Worm (Caenorhabditis elegans) whole organism, early embryonic: ENCODE data around the gene K08F9.3.

Source experiments
- B0310.2 ChIP-seq: sonication (generic microtip); optimal IDR thresholded peaks from 2 replicates; lab custom pipeline; 2016; ENCODE audit warnings: mild to moderate bottlenecking, missing genetic modification characterization, missing compliant biosample characterization
- F13C5.2 ChIP-seq: sonication (generic microtip); optimal IDR thresholded peaks from 2 replicates; lab custom pipeline; 2017; ENCODE audit warnings: mild to moderate bottlenecking, missing genetic modification characterization, inconsistent platforms, missing compliant biosample characterization
- aly-1 ChIP-seq: sonication (generic microtip); optimal IDR thresholded peaks from 2 replicates; lab custom pipeline; 2016; ENCODE audit warnings: missing genetic modification characterization, missing compliant biosample characterization
- ama-1 ChIP-seq: fragments of 150-350 bp; optimal IDR thresholded peaks from 2 replicates; lab custom pipeline; 2014
- ceh-13 ChIP-seq: fragments of 200-800 bp; sonication (Bioruptor generic); optimal IDR thresholded peaks from 2 replicates; lab custom pipeline; 2018; ENCODE audit warnings: mild to moderate bottlenecking, missing genetic modification characterization, missing compliant biosample characterization
- ceh-36 ChIP-seq: sonication (generic microtip); optimal IDR thresholded peaks from 2 replicates; lab custom pipeline; 2016; ENCODE audit warnings: missing genetic modification characterization, inconsistent platforms, missing compliant biosample characterization
- ets-7 ChIP-seq: sonication (generic microtip); optimal IDR thresholded peaks from 2 replicates; lab custom pipeline; 2016; ENCODE audit warnings: missing genotype, missing genetic modification characterization, missing compliant biosample characterization
- flt-1 ChIP-seq: fragments of 200-800 bp; sonication (Bioruptor generic); IDR thresholded peaks from 2 replicates; pipeline ENCODE4 v1.3.6; 2022; ENCODE audit warnings: missing genetic modification characterization, missing compliant biosample characterization
- hmbx-1 ChIP-seq: sonication (generic microtip); optimal IDR thresholded peaks from 2 replicates; lab custom pipeline; 2016; ENCODE audit warnings: mild to moderate bottlenecking, missing genetic modification characterization, missing compliant biosample characterization
- hmg-4 ChIP-seq: fragments of 200-800 bp; sonication (Bioruptor generic); optimal IDR thresholded peaks from 2 replicates; lab custom pipeline; 2018; ENCODE audit warnings: mild to moderate bottlenecking, missing genetic modification characterization, missing compliant biosample characterization
- hnd-1 ChIP-seq: sonication (generic microtip); optimal IDR thresholded peaks from 2 replicates; lab custom pipeline; 2016; ENCODE audit warnings: missing genetic modification characterization, missing compliant biosample characterization
- pes-1 ChIP-seq: fragments of 200-800 bp; sonication (Bioruptor generic); IDR thresholded peaks from 2 replicates; pipeline ENCODE4 v1.3.6; 2022; ENCODE audit warnings: missing genetic modification reagents, missing genetic modification characterization, missing compliant biosample characterization
- scrt-1 ChIP-seq: fragments of 200-800 bp; sonication (Bioruptor generic); IDR thresholded peaks from 2 replicates; pipeline ENCODE4 v1.3.6; 2022; ENCODE audit warnings: missing genetic modification characterization, missing compliant biosample characterization
- sea-1 ChIP-seq: fragments of 200-800 bp; sonication (Bioruptor generic); conservative IDR thresholded peaks from 2 replicates; pipeline ENCODE4 v1.3.6; 2022; ENCODE audit warnings: missing genetic modification characterization, missing compliant biosample characterization
- tbx-11 ChIP-seq: fragments of 200-800 bp; sonication (Bioruptor generic); IDR thresholded peaks from 2 replicates; pipeline ENCODE4 v1.3.6; 2022; ENCODE audit warnings: missing genetic modification characterization, missing compliant biosample characterization
- tbx-37 ChIP-seq: fragments of 200-800 bp; sonication (Bioruptor generic); conservative IDR thresholded peaks from 2 replicates; pipeline ENCODE4 v1.3.6; 2022; ENCODE audit warnings: missing genetic modification reagents, missing genetic modification characterization, missing compliant biosample characterization
- tra-4 ChIP-seq: sonication (generic microtip); optimal IDR thresholded peaks from 2 replicates; lab custom pipeline; 2017; ENCODE audit warnings: missing genetic modification characterization, missing compliant biosample characterization

Gene K08F9.3

DNA sequence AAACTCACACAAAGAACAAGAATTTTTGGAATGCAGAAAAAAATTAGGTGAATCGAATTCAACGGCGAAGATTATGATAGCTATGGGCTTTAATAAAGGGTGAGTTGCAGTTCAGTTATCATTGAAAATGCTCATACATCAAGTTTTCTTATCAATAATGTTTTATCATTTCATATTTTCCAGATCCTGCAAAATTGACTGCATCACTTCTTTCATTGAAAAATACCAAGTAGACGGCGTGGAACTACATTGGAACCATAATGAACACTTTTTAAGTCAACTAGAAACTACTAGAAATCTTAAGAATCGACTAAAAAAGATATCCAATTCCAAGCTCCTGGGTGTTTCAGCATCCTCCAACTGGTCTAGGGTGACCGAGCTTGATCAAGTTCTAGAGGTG lies 2.9 kb downstream of the K08F9.3 start, which contains the start of gene K08F9.1:
TSS of gene K08F9.1 (minus strand) at position 101 of the 400 bp plus-strand sequence.
- no peak for TF ChIP-seq B0310.2
- no peak for TF ChIP-seq sea-1 (GFP tag; lab: Robert Waterston, UW)
- no peak for TF ChIP-seq ceh-13 (GFP tag; lab: Kevin White, UChicago)
- no peak for TF ChIP-seq hmbx-1 (tag; lab: Kevin White, UChicago)
- TF ChIP-seq tra-4 (tag; lab: Kevin White, UChicago): no peak
- TF ChIP-seq ceh-36: no peak
- TF ChIP-seq hmg-4 (GFP tag; lab: Kevin White, UChicago): no peak
- TF ChIP-seq hnd-1 (tag; lab: Kevin White, UChicago): no peak
- no peak for TF ChIP-seq flt-1 (GFP tag; lab: Robert Waterston, UW)
- TF ChIP-seq tbx-37: no peak
- no peak for TF ChIP-seq scrt-1 (GFP tag; lab: Robert Waterston, UW)
- no peak for TF ChIP-seq aly-1 (tag; lab: Kevin White, UChicago)
- TF ChIP-seq F13C5.2 (tag; lab: Kevin White, UChicago): no peak
- TF ChIP-seq ets-7 (tag; lab: Kevin White, UChicago): no peak
- TF ChIP-seq tbx-11 (GFP tag; lab: Robert Waterston, UW): no peak
- TF ChIP-seq pes-1 (GFP tag; lab: Robert Waterston, UW): no peak
- TF ChIP-seq ama-1 (lab: Kevin White, UChicago): no peak

DNA sequence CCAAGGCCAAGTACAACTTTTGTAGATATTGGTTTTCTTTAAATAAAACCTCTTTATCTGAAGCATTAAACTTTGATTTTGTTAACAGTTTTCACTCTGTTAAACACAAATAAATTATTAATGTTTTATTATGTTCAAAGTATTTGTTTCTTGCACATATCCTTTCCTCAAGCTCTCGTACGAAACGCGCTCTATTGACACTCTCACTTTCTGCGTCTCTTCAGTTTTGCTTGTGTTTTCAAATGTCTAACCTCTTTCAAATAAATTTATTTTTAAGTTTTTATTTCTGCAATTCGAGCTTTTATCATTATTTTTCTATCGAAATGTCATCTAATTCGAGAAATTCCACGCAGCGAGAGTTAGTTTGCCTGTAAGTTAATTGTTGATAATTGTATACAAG lies 3.5 kb downstream of the K08F9.3 start, which contains the start of gene K08F9.4:
TSS of gene K08F9.4 (plus strand) at position 222 of the 400 bp plus-strand sequence.
- TF ChIP-seq flt-1 (GFP tag; lab: Robert Waterston, UW) (no peak), tra-4 (tag; lab: Kevin White, UChicago) (no peak), ceh-36 (no peak), tbx-11 (GFP tag; lab: Robert Waterston, UW) (no peak), tbx-37 (no peak), ceh-13 (GFP tag; lab: Kevin White, UChicago) (no peak), hmg-4 (GFP tag; lab: Kevin White, UChicago) (no peak), ets-7 (tag; lab: Kevin White, UChicago) (no peak), hmbx-1 (tag; lab: Kevin White, UChicago) (no peak), pes-1 (GFP tag; lab: Robert Waterston, UW) (no peak), sea-1 (GFP tag; lab: Robert Waterston, UW) (no peak), B0310.2 (no peak), scrt-1 (GFP tag; lab: Robert Waterston, UW) (no peak), aly-1 (tag; lab: Kevin White, UChicago) (no peak)

DNA sequence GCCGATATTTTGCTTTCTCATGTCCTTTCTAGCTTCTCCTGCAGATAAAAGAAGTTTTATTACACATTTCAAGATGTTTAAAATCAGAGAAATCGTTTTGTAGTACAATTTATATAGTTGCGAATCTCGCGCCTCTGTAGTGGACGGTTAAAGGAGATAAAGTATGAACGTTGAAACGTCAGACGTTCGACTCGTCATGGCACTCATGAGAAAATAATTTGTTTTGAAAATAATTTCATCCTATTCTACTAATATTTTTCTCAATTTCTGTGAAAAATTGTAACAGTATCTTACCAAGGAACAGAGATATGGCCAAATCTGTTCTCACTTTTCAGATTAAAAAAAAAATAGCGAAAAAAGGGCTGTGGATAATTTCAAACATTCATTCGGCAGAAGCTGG lies 7.4 kb downstream of the K08F9.3 start, which contains the start of gene T09F5.20:
TSS of gene T09F5.20 (minus strand) at position 101 of the 400 bp plus-strand sequence.
- no peak for TF ChIP-seq flt-1 (GFP tag; lab: Robert Waterston, UW)
- no peak for TF ChIP-seq hmbx-1 (tag; lab: Kevin White, UChicago)
- TF ChIP-seq ets-7 (tag; lab: Kevin White, UChicago): no peak
- no peak for TF ChIP-seq aly-1 (tag; lab: Kevin White, UChicago)
- TF ChIP-seq sea-1 (GFP tag; lab: Robert Waterston, UW): no peak
- TF ChIP-seq ama-1 (lab: Kevin White, UChicago): no peak
- no peak for TF ChIP-seq tbx-11 (GFP tag; lab: Robert Waterston, UW)
- no peak for TF ChIP-seq ceh-36
- no peak for TF ChIP-seq pes-1 (GFP tag; lab: Robert Waterston, UW)
- no peak for TF ChIP-seq tra-4 (tag; lab: Kevin White, UChicago)
- no peak for TF ChIP-seq hnd-1 (tag; lab: Kevin White, UChicago)
- no peak for TF ChIP-seq hmg-4 (GFP tag; lab: Kevin White, UChicago)
- no peak for TF ChIP-seq scrt-1 (GFP tag; lab: Robert Waterston, UW)
- no peak for TF ChIP-seq tbx-37
- no peak for TF ChIP-seq ceh-13 (GFP tag; lab: Kevin White, UChicago)

DNA sequence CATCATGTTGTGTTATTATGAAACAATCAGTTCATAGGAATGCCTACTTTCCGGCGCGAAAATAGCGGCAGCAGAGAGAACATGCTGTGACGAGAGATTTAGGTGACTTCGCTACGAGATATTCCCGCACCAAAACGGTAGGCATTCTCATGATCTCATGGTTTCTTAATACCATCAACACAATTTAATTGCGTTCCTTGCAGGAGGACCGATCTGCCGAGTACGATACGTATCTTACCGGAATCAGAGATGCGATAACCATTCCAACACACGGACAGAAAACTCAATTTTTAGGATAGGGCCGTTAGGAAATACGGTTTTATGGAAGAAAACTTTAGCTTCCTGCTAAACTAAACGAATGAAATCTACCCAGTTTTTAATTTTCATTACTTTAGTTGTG lies 8.5 kb downstream of the K08F9.3 start, which contains the start of gene T09F5.1:
TSS of gene T09F5.1 (plus strand) at position 301 of the 400 bp plus-strand sequence.
- TF ChIP-seq hmg-4 (GFP tag; lab: Kevin White, UChicago): no peak
- no peak for TF ChIP-seq sea-1 (GFP tag; lab: Robert Waterston, UW)
- TF ChIP-seq aly-1 (tag; lab: Kevin White, UChicago): no peak
- TF ChIP-seq scrt-1 (GFP tag; lab: Robert Waterston, UW): no peak
- TF ChIP-seq tbx-11 (GFP tag; lab: Robert Waterston, UW): no peak
- TF ChIP-seq ama-1 (lab: Kevin White, UChicago): no peak
- TF ChIP-seq B0310.2: no peak
- TF ChIP-seq pes-1 (GFP tag; lab: Robert Waterston, UW): no peak

ce11 chrV:15150176-15150575 lies 9.8 kb downstream of the K08F9.3 start:
- TF ChIP-seq F13C5.2 (tag; lab: Kevin White, UChicago) (no peak), hnd-1 (tag; lab: Kevin White, UChicago) (no peak), hmbx-1 (tag; lab: Kevin White, UChicago) (no peak), hmg-4 (GFP tag; lab: Kevin White, UChicago) (no peak), ama-1 (lab: Kevin White, UChicago) (no peak), B0310.2 (no peak), tbx-37 (no peak), aly-1 (tag; lab: Kevin White, UChicago) (no peak), scrt-1 (GFP tag; lab: Robert Waterston, UW) (no peak)

- TF ChIP-seq hmg-4 (GFP tag; lab: Kevin White, UChicago) (no peak), flt-1 (GFP tag; lab: Robert Waterston, UW) (no peak), hnd-1 (tag; lab: Kevin White, UChicago) (no peak), ceh-36 (no peak), sea-1 (GFP tag; lab: Robert Waterston, UW) (no peak), F13C5.2 (tag; lab: Kevin White, UChicago) (no peak), scrt-1 (GFP tag; lab: Robert Waterston, UW) (no peak), ets-7 (tag; lab: Kevin White, UChicago) (no peak)
Measured at ce11 chrV:15150661-15151060, 10.3 kb downstream of the K08F9.3 start, which contains the start of gene T09F5.2. Gene T09F5.2 (plus strand): TSS chrV:15150961.

DNA sequence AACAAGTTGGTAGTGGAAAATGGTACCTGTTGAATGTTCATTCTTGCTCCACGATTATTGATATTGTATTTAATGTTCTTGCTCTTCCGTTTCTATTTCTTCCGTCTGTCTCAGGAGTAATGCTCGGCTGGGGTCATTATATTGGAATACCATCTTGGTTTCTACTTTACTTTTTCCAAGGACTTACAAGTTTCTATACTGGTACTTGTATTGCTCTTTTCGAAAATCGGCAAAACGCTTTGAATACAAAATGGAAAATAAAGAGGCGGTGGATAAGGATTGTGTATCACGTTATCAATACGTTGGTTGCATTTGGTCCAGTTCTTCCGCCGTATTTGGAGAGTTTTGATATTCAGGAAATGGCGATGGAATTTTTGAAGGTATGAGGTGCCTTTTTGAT lies 11.7 kb downstream of the K08F9.3 start:
- TF ChIP-seq ama-1 (lab: Kevin White, UChicago) (no peak), ceh-13 (GFP tag; lab: Kevin White, UChicago) (no peak), hmg-4 (GFP tag; lab: Kevin White, UChicago) (no peak), F13C5.2 (tag; lab: Kevin White, UChicago) (no peak), aly-1 (tag; lab: Kevin White, UChicago) (no peak)
